Worm (Caenorhabditis elegans) whole organism, young adult: ENCODE results near the gene Y71H2B.11.

ENCODE experiments used
- T26A5.8 ChIP-seq: sonication (generic microtip); optimal IDR thresholded peaks from 2 replicates; lab custom pipeline; 2016; ENCODE audit warnings: missing genetic modification characterization, missing compliant biosample characterization
- cebp-1 ChIP-seq, 2 experiments: fragments of 200-800 bp in 1 of 2; sonication (Bioruptor generic) in 1 of 2; sonication (generic microtip) in 1 of 2; IDR thresholded peaks in 1 of 2; optimal IDR thresholded peaks in 1 of 2; 2 replicates each; pipeline versions ENCODE4 v1.3.6 to Lab custom; 2017 to 2022; ENCODE audit warnings: missing compliant biosample characterization in 2 of 2, missing genetic modification characterization in 2 of 2, mild to moderate bottlenecking in 1 of 2, missing genetic modification reagents in 1 of 2, moderate library complexity in 1 of 2
- madf-6 ChIP-seq: fragments of 200-800 bp; sonication (Bioruptor generic); IDR thresholded peaks from 2 replicates; pipeline ENCODE4 v1.3.6; 2022; ENCODE audit warnings: missing genetic modification reagents, missing genetic modification characterization, missing compliant biosample characterization
- mcd-1 ChIP-seq: fragments of 200-800 bp; sonication (Bioruptor generic); IDR thresholded peaks from 2 replicates; pipeline ENCODE4 v1.3.6; 2022; ENCODE audit warnings: missing genetic modification reagents, missing genetic modification characterization, missing compliant biosample characterization
- snpc-4 ChIP-seq, 5 experiments: fragments of 150-350 bp in 1 of 5; sonication (generic microtip) in 4 of 5; optimal IDR thresholded peaks; 2 replicates each; lab custom pipeline; 2014 to 2018; ENCODE audit warnings: missing genetic modification characterization in 5 of 5, missing biosample characterization in 3 of 5, antibody characterized with exemption in 2 of 5, mild to moderate bottlenecking in 2 of 5, missing compliant biosample characterization in 2 of 5, missing genotype in 2 of 5, moderate library complexity in 2 of 5, missing genetic modification reagents in 1 of 5
- unc-130 ChIP-seq: sonication (generic microtip); optimal IDR thresholded peaks from 2 replicates; lab custom pipeline; 2016; ENCODE audit warnings: missing genetic modification reagents, missing genetic modification characterization, missing compliant biosample characterization
- ztf-6 ChIP-seq: fragments of 200-800 bp; sonication (Bioruptor generic); IDR thresholded peaks from 2 replicates; pipeline ENCODE4 v1.3.6; 2022; ENCODE audit warnings: missing genetic modification reagents, missing genetic modification characterization, missing compliant biosample characterization

DNA sequence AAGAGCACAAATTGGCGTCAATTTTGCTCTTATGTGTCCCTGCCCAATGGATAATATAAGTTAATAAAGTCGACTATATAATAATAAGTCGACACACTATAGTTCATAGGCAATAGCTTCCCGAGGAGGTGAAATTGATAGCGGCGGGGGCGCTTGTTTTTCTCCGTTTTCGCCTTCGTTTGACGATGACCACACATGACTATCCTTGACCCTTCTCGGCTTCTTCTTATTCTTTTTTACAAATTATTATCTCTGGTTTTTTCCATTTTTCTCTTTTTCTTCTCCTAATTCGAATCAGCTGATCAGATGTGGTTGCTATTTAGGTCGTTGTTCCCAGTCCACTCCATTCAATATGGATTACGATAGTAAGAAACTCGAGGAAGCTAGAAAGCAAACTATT lies 24.9 kb downstream of the Y71H2B.11 start, which contains the start of gene acbp-8:
- no peak for TF ChIP-seq snpc-4 (GFP tag; optimal IDR thresholded peaks at IDR 0.05; lab: Kevin White, UChicago)
- TF ChIP-seq snpc-4 (tag; optimal IDR thresholded peaks at IDR 0.05; lab: Kevin White, UChicago) = no peak
- no peak for TF ChIP-seq unc-130
- TF ChIP-seq madf-6 (GFP tag; lab: Robert Waterston, UW) = no peak
- no peak for TF ChIP-seq cebp-1 (GFP tag; IDR thresholded peaks at IDR 0.05; lab: Robert Waterston, UW)
- TF ChIP-seq cebp-1 (tag; optimal IDR thresholded peaks at IDR 0.05; lab: Kevin White, UChicago) = no peak
- no peak for TF ChIP-seq T26A5.8
- no peak for TF ChIP-seq mcd-1 (GFP tag; lab: Robert Waterston, UW)
- no peak for TF ChIP-seq ztf-6 (GFP tag; lab: Robert Waterston, UW)
